Fruit fly (Drosophila melanogaster) whole organism, prepupa: ENCODE data around the gene Aasdh.

Experiments used
- CG10631 ChIP-seq: fragments of 200-800 bp; sonication (Bioruptor generic); optimal IDR thresholded peaks from 2 replicates; lab custom pipeline; 2016; ENCODE audit warnings: missing biosample characterization, missing genetic modification characterization
- CG15336 ChIP-seq: fragments of 200-800 bp; sonication (Bioruptor generic); IDR thresholded peaks from 2 replicates; pipeline ENCODE4 v1.3.6; 2022; ENCODE audit warnings: missing biosample characterization, missing genetic modification characterization
- CG1621 ChIP-seq: fragments of 200-800 bp; sonication (Bioruptor generic); optimal IDR thresholded peaks from 3 replicates; lab custom pipeline; 2018; ENCODE audit warnings: missing biosample characterization, mild to moderate bottlenecking, missing genetic modification characterization
- CG16779 ChIP-seq: fragments of 200-800 bp; sonication (Bioruptor generic); optimal IDR thresholded peaks from 3 replicates; lab custom pipeline; 2017; ENCODE audit warnings: missing biosample characterization, mild to moderate bottlenecking, missing genetic modification characterization
- CG3032 ChIP-seq: fragments of 200-800 bp; optimal IDR thresholded peaks from 2 replicates; lab custom pipeline; 2019; ENCODE audit warnings: missing biosample characterization, mild to moderate bottlenecking, missing genetic modification characterization, moderate library complexity
- CG31627 ChIP-seq: fragments of 200-800 bp; sonication (Bioruptor generic); optimal IDR thresholded peaks from 3 replicates; lab custom pipeline; 2016; ENCODE audit warnings: missing biosample characterization, missing genetic modification characterization
- CG32006 ChIP-seq: fragments of 200-800 bp; sonication (Bioruptor generic); optimal IDR thresholded peaks from 3 replicates; lab custom pipeline; 2017; ENCODE audit warnings: missing biosample characterization, mild to moderate bottlenecking, missing genetic modification characterization
- CG34406 ChIP-seq: fragments of 200-800 bp; sonication (Bioruptor generic); optimal IDR thresholded peaks from 3 replicates; lab custom pipeline; 2016; ENCODE audit warnings: missing biosample characterization, missing genetic modification characterization
- CG3919 ChIP-seq: fragments of 200-800 bp; sonication (Bioruptor generic); optimal IDR thresholded peaks from 3 replicates; lab custom pipeline; 2016; ENCODE audit warnings: missing biosample characterization, missing genetic modification characterization
- CG4318 ChIP-seq: fragments of 200-800 bp; sonication (Bioruptor generic); optimal IDR thresholded peaks from 3 replicates; lab custom pipeline; 2017; ENCODE audit warnings: missing biosample characterization, mild to moderate bottlenecking, missing genetic modification characterization
- CG6163 ChIP-seq: fragments of 200-800 bp; sonication (Bioruptor generic); IDR thresholded peaks from 3 replicates; pipeline ENCODE4 v1.3.6; 2022; ENCODE audit warnings: missing biosample characterization, missing genetic modification characterization
- CG6792 ChIP-seq: fragments of 200-800 bp; sonication (Bioruptor generic); optimal IDR thresholded peaks from 3 replicates; lab custom pipeline; 2016; ENCODE audit warnings: missing biosample characterization, missing genetic modification characterization
- CG6808 ChIP-seq: fragments of 200-800 bp; sonication (Bioruptor generic); optimal IDR thresholded peaks from 3 replicates; lab custom pipeline; 2017; ENCODE audit warnings: missing biosample characterization, missing genetic modification characterization, mild to moderate bottlenecking, moderate library complexity, missing genetic modification reagents
- CG6854 ChIP-seq: fragments of 200-800 bp; sonication (Bioruptor generic); optimal IDR thresholded peaks from 2 replicates; lab custom pipeline; 2017; ENCODE audit warnings: missing biosample characterization, mild to moderate bottlenecking, missing genetic modification characterization
- CG7368 ChIP-seq: fragments of 200-800 bp; sonication (Bioruptor generic); optimal IDR thresholded peaks from 3 replicates; lab custom pipeline; 2016; ENCODE audit warnings: missing biosample characterization, missing genetic modification characterization
- CG8119 ChIP-seq: fragments of 200-800 bp; sonication (Bioruptor generic); IDR thresholded peaks from 3 replicates; pipeline ENCODE4 v1.3.6; 2022; ENCODE audit warnings: missing biosample characterization, missing genetic modification characterization
- CG8319 ChIP-seq: fragments of 200-800 bp; sonication (Bioruptor generic); optimal IDR thresholded peaks from 3 replicates; lab custom pipeline; 2016; ENCODE audit warnings: missing biosample characterization, missing genetic modification characterization
- CG8632 ChIP-seq: fragments of 200-800 bp; sonication (Bioruptor generic); optimal IDR thresholded peaks from 3 replicates; lab custom pipeline; 2016; ENCODE audit warnings: missing biosample characterization, missing genetic modification characterization
- CG9139 ChIP-seq: fragments of 200-800 bp; sonication (Bioruptor generic); optimal IDR thresholded peaks from 3 replicates; lab custom pipeline; 2017; ENCODE audit warnings: missing biosample characterization, mild to moderate bottlenecking, missing genetic modification characterization
- Eip75B ChIP-seq: fragments of 200-800 bp; sonication (Bioruptor generic); optimal IDR thresholded peaks from 3 replicates; lab custom pipeline; 2016; ENCODE audit warnings: missing biosample characterization, missing genetic modification characterization
- Eip78C ChIP-seq: fragments of 200-800 bp; sonication (Bioruptor generic); peaks from one replicate; lab custom pipeline; 2016; ENCODE audit warnings: missing biosample characterization, missing genetic modification characterization
- Eip93F ChIP-seq: fragments of 200-800 bp; sonication (Bioruptor generic); optimal IDR thresholded peaks from 2 replicates; lab custom pipeline; 2016; ENCODE audit warnings: missing biosample characterization, mild to moderate bottlenecking, missing genetic modification characterization
- Ets96B ChIP-seq: fragments of 200-800 bp; optimal IDR thresholded peaks from 2 replicates; lab custom pipeline; 2019; ENCODE audit warnings: missing biosample characterization, mild to moderate bottlenecking, missing genetic modification characterization, moderate library complexity
- Gug ChIP-seq: fragments of 200-800 bp; sonication (Bioruptor generic); IDR thresholded peaks from 2 replicates; pipeline ENCODE4 v1.3.6; 2022; ENCODE audit warnings: missing biosample characterization, missing genetic modification characterization
- Hr38 ChIP-seq: sonication (Bioruptor generic); optimal IDR thresholded peaks from 2 replicates; lab custom pipeline; 2016; ENCODE audit warnings: missing biosample characterization, missing genetic modification characterization
- Hr39 ChIP-seq: fragments of 200-800 bp; sonication (Bioruptor generic); optimal IDR thresholded peaks from 2 replicates; lab custom pipeline; 2016; ENCODE audit warnings: missing biosample characterization, missing genetic modification characterization
- Hr4 ChIP-seq: fragments of 200-800 bp; sonication (Bioruptor generic); optimal IDR thresholded peaks from 3 replicates; lab custom pipeline; 2016; ENCODE audit warnings: missing biosample characterization, missing genetic modification characterization
- Lpt ChIP-seq: fragments of 200-800 bp; sonication (Bioruptor generic); optimal IDR thresholded peaks from 3 replicates; lab custom pipeline; 2016; ENCODE audit warnings: missing biosample characterization, missing genetic modification characterization
- OdsH ChIP-seq: fragments of 200-800 bp; sonication (Bioruptor generic); optimal IDR thresholded peaks from 3 replicates; lab custom pipeline; 2016; ENCODE audit warnings: missing biosample characterization, missing genetic modification characterization
- Smox ChIP-seq: fragments of 200-800 bp; sonication (Bioruptor generic); optimal IDR thresholded peaks from 3 replicates; lab custom pipeline; 2016; ENCODE audit warnings: missing biosample characterization, missing genetic modification characterization
- Sox102F ChIP-seq: fragments of 200-800 bp; sonication (Bioruptor generic); optimal IDR thresholded peaks from 2 replicates; lab custom pipeline; 2016; ENCODE audit warnings: missing biosample characterization, mild to moderate bottlenecking, missing genetic modification characterization
- Sox14 ChIP-seq: fragments of 200-800 bp; sonication (Bioruptor generic); optimal IDR thresholded peaks from 3 replicates; lab custom pipeline; 2016; ENCODE audit warnings: missing biosample characterization, missing genetic modification characterization
- Sox15 ChIP-seq: fragments of 200-800 bp; sonication (Bioruptor generic); optimal IDR thresholded peaks from 3 replicates; lab custom pipeline; 2016; ENCODE audit warnings: missing biosample characterization, missing genetic modification characterization
- achi ChIP-seq: fragments of 200-800 bp; sonication (Bioruptor generic); optimal IDR thresholded peaks from 3 replicates; lab custom pipeline; 2016; ENCODE audit warnings: missing biosample characterization, missing genetic modification characterization
- acj6 ChIP-seq: fragments of 200-800 bp; sonication (Bioruptor generic); optimal IDR thresholded peaks from 3 replicates; lab custom pipeline; 2016; ENCODE audit warnings: missing biosample characterization, missing genetic modification characterization
- dac ChIP-seq: fragments of 200-800 bp; sonication (Bioruptor generic); optimal IDR thresholded peaks from 2 replicates; lab custom pipeline; 2017; ENCODE audit warnings: missing biosample characterization, mild to moderate bottlenecking, missing genetic modification characterization
- dsx ChIP-seq: fragments of 200-800 bp; optimal IDR thresholded peaks from 3 replicates; lab custom pipeline; 2019; ENCODE audit warnings: missing biosample characterization, mild to moderate bottlenecking, missing genetic modification characterization, moderate library complexity; ENCODE audit not compliant: poor library complexity, severe bottlenecking
- esn ChIP-seq: fragments of 200-800 bp; sonication (Bioruptor generic); optimal IDR thresholded peaks from 2 replicates; lab custom pipeline; 2016; ENCODE audit warnings: missing biosample characterization, mild to moderate bottlenecking, missing genetic modification characterization, moderate library complexity
- fd85E ChIP-seq: fragments of 200-800 bp; sonication (Bioruptor generic); optimal IDR thresholded peaks from 3 replicates; lab custom pipeline; 2016; ENCODE audit warnings: missing biosample characterization, missing genetic modification characterization
- fkh ChIP-seq: fragments of 200-800 bp; sonication (Bioruptor generic); optimal IDR thresholded peaks from 3 replicates; lab custom pipeline; 2017; ENCODE audit warnings: missing biosample characterization, mild to moderate bottlenecking, missing genetic modification characterization, moderate library complexity
- lz ChIP-seq: fragments of 200-800 bp; sonication (Bioruptor generic); optimal IDR thresholded peaks from 3 replicates; lab custom pipeline; 2016; ENCODE audit warnings: missing biosample characterization, missing genetic modification characterization
- pdm3 ChIP-seq: fragments of 200-800 bp; sonication (Bioruptor generic); optimal IDR thresholded peaks from 3 replicates; lab custom pipeline; 2016; ENCODE audit warnings: missing biosample characterization, missing genetic modification characterization
- salr ChIP-seq, 2 experiments: fragments of 200-800 bp; sonication (Bioruptor generic); optimal IDR thresholded peaks; 3 replicates each; lab custom pipeline; 2016 to 2018; ENCODE audit warnings: missing biosample characterization in 2 of 2, missing genetic modification characterization in 2 of 2, mild to moderate bottlenecking in 1 of 2
- spab ChIP-seq: fragments of 200-800 bp; sonication (Bioruptor generic); optimal IDR thresholded peaks from 2 replicates; lab custom pipeline; 2017; ENCODE audit warnings: missing biosample characterization, mild to moderate bottlenecking, missing genetic modification characterization, missing genetic modification reagents
- ss ChIP-seq, 2 experiments: fragments of 200-800 bp; sonication (Bioruptor generic); optimal IDR thresholded peaks; 2 replicates in 1 of 2; 3 replicates in 1 of 2; lab custom pipeline; 2017 to 2018; ENCODE audit warnings: mild to moderate bottlenecking in 2 of 2, missing biosample characterization in 2 of 2, missing genetic modification characterization in 2 of 2, moderate library complexity in 1 of 2
- svp ChIP-seq: fragments of 200-800 bp; sonication (Bioruptor generic); peaks from one replicate; lab custom pipeline; 2016; ENCODE audit warnings: missing biosample characterization, missing genetic modification characterization
- topi ChIP-seq: fragments of 200-800 bp; sonication (Bioruptor generic); optimal IDR thresholded peaks from 3 replicates; lab custom pipeline; 2016; ENCODE audit warnings: missing biosample characterization, missing genetic modification characterization
- vri ChIP-seq: fragments of 200-800 bp; sonication (Bioruptor generic); optimal IDR thresholded peaks from 3 replicates; lab custom pipeline; 2016; ENCODE audit warnings: missing biosample characterization, mild to moderate bottlenecking, missing genetic modification characterization

Gene Aasdh

dm6 chr2L:8419382-8419940, 29.9 kb downstream of the Aasdh start:
- peak; percentile 75 to 77 for TF ChIP-seq ss (GFP tag; optimal IDR thresholded peaks at IDR 0.05; lab: Kevin White, UChicago)
- TF ChIP-seq CG6792, result no peak
- TF ChIP-seq CG32006, result no peak
- TF ChIP-seq CG9139 (GFP tag; lab: Kevin White, UChicago), result peak; percentile 8
- peak; percentile 34 for TF ChIP-seq CG16779 (tag; lab: Kevin White, UChicago)
- TF ChIP-seq Sox102F (GFP tag; lab: Kevin White, UChicago), result no peak
- peak; percentile 69 for TF ChIP-seq CG6808 (GFP tag; lab: Kevin White, UChicago)
- peak; percentile 32 for TF ChIP-seq CG3032
- no peak for TF ChIP-seq Hr38 (GFP tag; lab: Kevin White, UChicago)
- peak; percentile 96 for TF ChIP-seq svp
- TF ChIP-seq CG34406, result no peak
- TF ChIP-seq dsx, result peak; percentile 50
- no peak for TF ChIP-seq Lpt
- no peak for TF ChIP-seq fd85E (GFP tag; lab: Kevin White, UChicago)
- peak; percentile 10 for TF ChIP-seq achi (GFP tag; lab: Kevin White, UChicago)
- TF ChIP-seq acj6 (GFP tag; lab: Kevin White, UChicago), result no peak
- peak; percentile 42; the same call in 1 of the 3 replicates for TF ChIP-seq CG6163 (GFP tag; lab: Robert Waterston, UW)
- peak; percentile 2 for TF ChIP-seq vri (GFP tag; lab: Kevin White, UChicago)
- TF ChIP-seq topi (GFP tag; lab: Kevin White, UChicago), result no peak
- peak; percentile 23 for TF ChIP-seq CG1621 (tag; lab: Kevin White, UChicago)
- no peak for TF ChIP-seq Sox15 (GFP tag; lab: Kevin White, UChicago)
- TF ChIP-seq Eip75B (GFP tag; lab: Kevin White, UChicago), result peak; percentile 10
- peak; percentile 18 for TF ChIP-seq Sox14
- peak; percentile 56 for TF ChIP-seq CG6854
- TF ChIP-seq CG3919 (GFP tag; lab: Kevin White, UChicago), result no peak
- TF ChIP-seq Eip78C (GFP tag; lab: Kevin White, UChicago), result peak; percentile 75
- no peak for TF ChIP-seq pdm3 (GFP tag; lab: Kevin White, UChicago)
- no peak for TF ChIP-seq CG4318 (GFP tag; lab: Kevin White, UChicago)
- TF ChIP-seq fkh (GFP tag; lab: Kevin White, UChicago), result no peak
- TF ChIP-seq OdsH, result no peak
- TF ChIP-seq CG7368 (GFP tag; lab: Kevin White, UChicago), result peak; percentile 43
- no peak for TF ChIP-seq dac
- TF ChIP-seq CG8119 (GFP tag; lab: Robert Waterston, UW), result no peak
- no peak for TF ChIP-seq lz
- TF ChIP-seq Smox (GFP tag; lab: Kevin White, UChicago), result no peak
- TF ChIP-seq CG8632 (GFP tag; lab: Kevin White, UChicago), result no peak
- TF ChIP-seq Eip93F (GFP tag; lab: Kevin White, UChicago), result no peak
- peak; percentile 28 for TF ChIP-seq Ets96B (tag; lab: Kevin White, UChicago)
- no peak for TF ChIP-seq Hr39 (GFP tag; lab: Kevin White, UChicago)

- no peak for TF ChIP-seq fd85E (GFP tag; lab: Kevin White, UChicago)
- TF ChIP-seq CG7368 (GFP tag; lab: Kevin White, UChicago), result no peak
- TF ChIP-seq Sox15 (GFP tag; lab: Kevin White, UChicago), result no peak
- no peak for TF ChIP-seq CG15336 (GFP tag; lab: Robert Waterston, UW)
- TF ChIP-seq svp, result peak; percentile 57
- TF ChIP-seq Hr4 (GFP tag; lab: Kevin White, UChicago), result no peak
- no peak for TF ChIP-seq CG6163 (GFP tag; lab: Robert Waterston, UW)
- TF ChIP-seq CG10631 (GFP tag; lab: Kevin White, UChicago), result no peak
- TF ChIP-seq spab (GFP tag; lab: Kevin White, UChicago), result peak; percentile 11
- TF ChIP-seq CG8319 (GFP tag; lab: Kevin White, UChicago), result no peak
- TF ChIP-seq CG31627 (GFP tag; lab: Kevin White, UChicago), result no peak
- no peak for TF ChIP-seq vri (GFP tag; lab: Kevin White, UChicago)
- no peak for TF ChIP-seq topi (GFP tag; lab: Kevin White, UChicago)
- no peak for TF ChIP-seq esn
- TF ChIP-seq Gug (GFP tag; lab: Robert Waterston, UW), result no peak
- TF ChIP-seq Hr39 (GFP tag; lab: Kevin White, UChicago), result no peak
- no peak for TF ChIP-seq dsx
- no peak for TF ChIP-seq CG34406
- TF ChIP-seq CG8119 (GFP tag; lab: Robert Waterston, UW), result 0 out of 3 replicates have a peak, but pooled peaks have one; percentile 17
- no peak for TF ChIP-seq achi (GFP tag; lab: Kevin White, UChicago)
- TF ChIP-seq OdsH, result no peak
- TF ChIP-seq Smox (GFP tag; lab: Kevin White, UChicago), result no peak
- no peak for TF ChIP-seq salr (GFP tag; optimal IDR thresholded peaks at IDR 0.05; lab: Kevin White, UChicago)
- no peak for TF ChIP-seq CG32006
- peak; percentile 61 for TF ChIP-seq Eip78C (GFP tag; lab: Kevin White, UChicago)
Observed at dm6 chr2L:8418113-8418885, 31.1 kb downstream of the Aasdh start.
